Worm (Caenorhabditis elegans) whole organism, L2 larva: ENCODE results near the gene sdz-10.

Experiments
- C34F6.9 ChIP-seq: fragments of 150-350 bp; optimal IDR thresholded peaks from 2 replicates; lab custom pipeline; 2014; ENCODE audit warnings: missing biosample characterization, missing genetic modification characterization
- Y55F3AM.14 ChIP-seq: fragments of 200-800 bp; sonication (Bioruptor generic); optimal IDR thresholded peaks from 2 replicates; lab custom pipeline; 2018; ENCODE audit warnings: mild to moderate bottlenecking, missing genetic modification characterization, missing compliant biosample characterization
- ZK546.5 ChIP-seq: sonication (generic microtip); optimal IDR thresholded peaks from 2 replicates; lab custom pipeline; 2017; ENCODE audit warnings: missing biosample characterization, missing genetic modification characterization
- aly-2 ChIP-seq: fragments of 150-350 bp; optimal IDR thresholded peaks from 2 replicates; lab custom pipeline; 2014; ENCODE audit warnings: missing biosample characterization, missing genetic modification characterization
- ama-1 ChIP-seq: fragments of 150-350 bp; optimal IDR thresholded peaks from 2 replicates; lab custom pipeline; 2018; ENCODE audit warnings: inconsistent platforms
- blmp-1 ChIP-seq: sonication (generic microtip); optimal IDR thresholded peaks from 2 replicates; lab custom pipeline; 2017; ENCODE audit warnings: missing genetic modification characterization, mild to moderate bottlenecking, missing compliant biosample characterization, antibody characterized with exemption, moderate library complexity; ENCODE audit not compliant: insufficient read depth
- ceh-16 ChIP-seq: fragments of 150-350 bp; optimal IDR thresholded peaks from 2 replicates; lab custom pipeline; 2014; ENCODE audit warnings: missing biosample characterization, missing genetic modification characterization
- ceh-82 ChIP-seq: fragments of 150-350 bp; optimal IDR thresholded peaks from 2 replicates; lab custom pipeline; 2014; ENCODE audit warnings: missing biosample characterization, missing genetic modification characterization
- crh-2 ChIP-seq: sonication (generic microtip); optimal IDR thresholded peaks from 2 replicates; lab custom pipeline; 2017; ENCODE audit warnings: missing biosample characterization, missing genetic modification characterization
- elt-1 ChIP-seq: fragments of 150-350 bp; optimal IDR thresholded peaks from 2 replicates; lab custom pipeline; 2014; ENCODE audit warnings: missing biosample characterization, missing genetic modification characterization
- elt-3 ChIP-seq: sonication (generic microtip); optimal IDR thresholded peaks from 2 replicates; lab custom pipeline; 2017; ENCODE audit warnings: missing biosample characterization, missing genetic modification characterization
- gmeb-1 ChIP-seq: fragments of 150-350 bp; optimal IDR thresholded peaks from 2 replicates; lab custom pipeline; 2014; ENCODE audit warnings: missing biosample characterization, missing genetic modification characterization
- lin-13 ChIP-seq: fragments of 150-350 bp; optimal IDR thresholded peaks from 2 replicates; lab custom pipeline; 2014; ENCODE audit warnings: missing biosample characterization, missing genetic modification reagents, missing genetic modification characterization
- lin-39 ChIP-seq: fragments of 150-350 bp; optimal IDR thresholded peaks from 2 replicates; lab custom pipeline; 2014; ENCODE audit warnings: missing biosample characterization, missing genetic modification reagents, missing genetic modification characterization
- lsy-2 ChIP-seq, 2 experiments: fragments of 150-350 bp in 1 of 2; sonication (generic microtip) in 1 of 2; optimal IDR thresholded peaks; 2 replicates each; lab custom pipeline; 2014 to 2017; ENCODE audit warnings: missing biosample characterization in 2 of 2, missing genetic modification characterization in 2 of 2
- mab-5 ChIP-seq: fragments of 150-350 bp; optimal IDR thresholded peaks from 2 replicates; lab custom pipeline; 2014; ENCODE audit warnings: missing biosample characterization, missing genetic modification characterization
- mbf-1 ChIP-seq: sonication (generic microtip); optimal IDR thresholded peaks from 2 replicates; lab custom pipeline; 2017; ENCODE audit warnings: missing biosample characterization, missing genetic modification characterization
- mdl-1 ChIP-seq, 2 experiments: fragments of 150-350 bp in 1 of 2; sonication (generic microtip) in 1 of 2; optimal IDR thresholded peaks; 2 replicates each; lab custom pipeline; 2017; ENCODE audit warnings: missing biosample characterization in 2 of 2, missing genetic modification characterization in 2 of 2
- nhr-10 ChIP-seq: sonication (generic microtip); optimal IDR thresholded peaks from 2 replicates; lab custom pipeline; 2017; ENCODE audit warnings: missing biosample characterization, missing genetic modification characterization
- nhr-11 ChIP-seq: fragments of 150-350 bp; optimal IDR thresholded peaks from 2 replicates; lab custom pipeline; 2014; ENCODE audit warnings: missing biosample characterization, missing genetic modification characterization
- nhr-12 ChIP-seq: fragments of 150-350 bp; optimal IDR thresholded peaks from 2 replicates; lab custom pipeline; 2014; ENCODE audit warnings: missing biosample characterization, missing genetic modification characterization
- nhr-129 ChIP-seq: fragments of 150-350 bp; optimal IDR thresholded peaks from 2 replicates; lab custom pipeline; 2014; ENCODE audit warnings: missing biosample characterization, missing genetic modification characterization
- nhr-21 ChIP-seq: fragments of 150-350 bp; optimal IDR thresholded peaks from 2 replicates; lab custom pipeline; 2014; ENCODE audit warnings: missing biosample characterization, missing genetic modification characterization
- nhr-23 ChIP-seq: fragments of 150-350 bp; optimal IDR thresholded peaks from 2 replicates; lab custom pipeline; 2014; ENCODE audit warnings: missing biosample characterization, missing genetic modification reagents, missing genetic modification characterization
- nhr-237 ChIP-seq: fragments of 150-350 bp; optimal IDR thresholded peaks from 2 replicates; lab custom pipeline; 2014; ENCODE audit warnings: missing biosample characterization, missing genetic modification characterization
- nhr-25 ChIP-seq: fragments of 150-350 bp; sonication (generic microtip); optimal IDR thresholded peaks from 3 replicates; lab custom pipeline; 2014; ENCODE audit warnings: missing biosample characterization, missing genetic modification characterization
- nhr-6 ChIP-seq: fragments of 150-350 bp; optimal IDR thresholded peaks from 2 replicates; lab custom pipeline; 2014; ENCODE audit warnings: missing biosample characterization, missing genetic modification characterization
- nhr-77 ChIP-seq: fragments of 150-350 bp; optimal IDR thresholded peaks from 2 replicates; lab custom pipeline; 2014; ENCODE audit warnings: missing biosample characterization, missing genetic modification characterization
- sem-4 ChIP-seq: fragments of 150-350 bp; optimal IDR thresholded peaks from 2 replicates; lab custom pipeline; 2014; ENCODE audit warnings: missing biosample characterization, missing genetic modification reagents, missing genetic modification characterization
- skn-1 ChIP-seq: sonication (generic microtip); optimal IDR thresholded peaks from 2 replicates; lab custom pipeline; 2017; ENCODE audit warnings: missing biosample characterization, missing genetic modification characterization
- sma-3 ChIP-seq: sonication (generic microtip); optimal IDR thresholded peaks from 2 replicates; lab custom pipeline; 2016; ENCODE audit warnings: missing genetic modification reagents, missing genetic modification characterization, missing compliant biosample characterization
- sma-9 ChIP-seq, 2 experiments: fragments of 150-350 bp in 1 of 2; sonication (generic microtip) in 1 of 2; optimal IDR thresholded peaks; 2 replicates each; lab custom pipeline; 2014 to 2016; ENCODE audit warnings: missing genetic modification characterization in 2 of 2, mild to moderate bottlenecking in 1 of 2, missing biosample characterization in 1 of 2, missing compliant biosample characterization in 1 of 2, missing genetic modification reagents in 1 of 2, moderate library complexity in 1 of 2
- unc-39 ChIP-seq: fragments of 150-350 bp; optimal IDR thresholded peaks from 2 replicates; lab custom pipeline; 2014; ENCODE audit warnings: missing biosample characterization, missing genetic modification characterization
- unc-55 ChIP-seq: fragments of 150-350 bp; sonication (generic microtip); optimal IDR thresholded peaks from 3 replicates; lab custom pipeline; 2014; ENCODE audit warnings: missing biosample characterization, missing genetic modification reagents, missing genetic modification characterization
- unc-62 ChIP-seq: fragments of 150-350 bp; optimal IDR thresholded peaks from 2 replicates; lab custom pipeline; 2014; ENCODE audit warnings: missing biosample characterization, missing genetic modification reagents, missing genetic modification characterization
- ztf-1 ChIP-seq: fragments of 200-800 bp; sonication (Bioruptor generic); conservative IDR thresholded peaks from 2 replicates; pipeline ENCODE4 v1.3.6; 2022; ENCODE audit warnings: missing genetic modification characterization, missing compliant biosample characterization
- ztf-11 ChIP-seq: sonication (generic microtip); optimal IDR thresholded peaks from 2 replicates; lab custom pipeline; 2017; ENCODE audit warnings: missing biosample characterization, missing genetic modification characterization
- ztf-4 ChIP-seq: fragments of 150-350 bp; optimal IDR thresholded peaks from 2 replicates; lab custom pipeline; 2014; ENCODE audit warnings: missing biosample characterization, missing genetic modification characterization

Gene sdz-10

DNA sequence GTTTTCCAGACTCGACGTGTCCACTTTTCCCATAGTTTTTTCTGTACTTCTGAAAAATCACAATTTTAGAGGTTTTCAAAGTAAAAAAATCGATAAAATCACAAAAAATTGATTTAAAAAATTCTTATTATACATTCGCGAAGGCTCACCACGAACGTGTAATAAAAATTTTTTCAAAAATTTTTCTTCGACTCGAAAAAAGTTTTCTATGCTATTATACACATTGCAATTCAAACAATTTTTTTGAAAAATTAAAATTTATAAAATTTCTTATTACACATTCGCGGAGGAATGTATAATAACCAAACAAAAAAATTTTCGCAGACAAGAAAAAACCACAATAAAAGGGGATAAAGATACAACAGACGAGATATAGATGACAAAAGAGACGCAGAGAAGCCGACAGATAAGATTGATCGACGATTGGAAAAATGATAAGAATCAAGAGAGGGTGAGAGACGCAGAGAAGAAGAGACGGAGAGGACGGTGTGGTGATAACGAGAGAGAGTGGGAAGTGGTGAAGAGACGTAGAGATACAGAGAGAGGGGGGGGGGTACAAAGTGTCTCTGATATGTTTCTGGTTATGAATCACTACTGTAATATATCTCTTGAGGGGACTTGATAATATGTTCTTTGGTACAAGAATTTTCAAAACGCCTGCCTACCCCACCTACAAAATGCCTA lies 28.6 kb upstream of the sdz-10 start, which contains the start of gene nhr-119 (continued):
- peak; percentile 93 for TF ChIP-seq sma-9 (GFP tag; optimal IDR thresholded peaks at IDR 0.05; lab: Kevin White, UChicago)
- TF ChIP-seq sma-9 (tag; optimal IDR thresholded peaks at IDR 0.05; lab: Kevin White, UChicago), result no peak
- TF ChIP-seq C34F6.9 (tag; lab: Kevin White, UChicago), result peak; percentile 38
- TF ChIP-seq Y55F3AM.14 (GFP tag; lab: Kevin White, UChicago), result no peak
- peak; percentile 46 for TF ChIP-seq skn-1 (tag; lab: Kevin White, UChicago)
- TF ChIP-seq nhr-21, result peak; percentile 90
- TF ChIP-seq ztf-11 (tag; lab: Kevin White, UChicago), result no peak
- TF ChIP-seq gmeb-1 (tag; lab: Kevin White, UChicago), result peak; percentile 75
- TF ChIP-seq unc-62 (GFP tag; lab: Kevin White, UChicago), result peak; percentile 47
- peak; percentile 52 for TF ChIP-seq ztf-4 (tag; lab: Kevin White, UChicago)
- no peak for TF ChIP-seq nhr-12
- peak; percentile 53 to 65 for TF ChIP-seq mdl-1 (tag; optimal IDR thresholded peaks at IDR 0.05; lab: Kevin White, UChicago)

DNA sequence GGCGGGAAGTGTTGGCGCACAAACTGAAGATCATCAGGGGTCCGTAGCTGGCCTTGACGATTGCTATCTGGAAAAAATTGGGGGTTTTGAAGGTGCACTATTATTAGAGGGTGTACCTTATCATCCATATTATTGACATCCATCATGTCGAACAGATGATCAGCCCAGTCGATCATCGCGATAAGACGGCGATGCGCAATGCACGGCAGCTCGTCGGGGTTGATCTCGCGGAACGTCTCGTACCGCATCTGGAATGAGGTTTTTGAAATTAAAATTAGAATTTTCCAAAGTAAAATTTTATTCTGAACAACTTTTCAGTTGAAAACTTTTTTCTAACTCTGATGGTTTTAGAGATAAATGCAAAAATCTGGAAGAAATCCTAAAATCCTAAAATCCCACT lies 25.9 kb upstream of the sdz-10 start:
- TF ChIP-seq mdl-1 (tag; optimal IDR thresholded peaks at IDR 0.05; lab: Kevin White, UChicago), result no peak

DNA sequence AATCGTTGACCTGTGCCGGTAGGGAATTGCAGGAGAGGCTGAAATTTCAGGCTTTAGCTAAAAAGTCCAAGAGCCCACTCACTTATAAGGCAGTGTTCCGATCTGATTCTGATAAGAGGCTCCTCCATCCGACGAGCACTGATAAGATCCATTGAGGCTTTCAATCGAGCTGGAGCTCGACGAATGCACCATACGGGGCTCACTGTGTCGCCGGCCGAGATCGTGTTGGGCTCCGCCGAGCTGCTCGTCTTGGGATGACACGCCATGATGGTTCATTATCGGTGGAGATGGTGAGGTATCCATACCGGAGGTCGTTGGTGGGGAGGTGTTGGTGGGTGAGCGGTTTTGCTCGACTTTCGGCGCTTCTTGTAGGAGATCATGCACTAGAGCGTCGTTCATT lies 24.4 kb upstream of the sdz-10 start:
- TF ChIP-seq aly-2 (tag; lab: Kevin White, UChicago) (no peak), nhr-237 (no peak), unc-39 (tag; lab: Kevin White, UChicago) (no peak), crh-2 (no peak), lsy-2 (tag; optimal IDR thresholded peaks at IDR 0.05; lab: Kevin White, UChicago) (no peak), elt-1 (tag; lab: Kevin White, UChicago) (no peak), mdl-1 (tag; optimal IDR thresholded peaks at IDR 0.05; lab: Kevin White, UChicago) (no peak), skn-1 (tag; lab: Kevin White, UChicago) (no peak), nhr-6 (no peak), ZK546.5 (tag; lab: Kevin White, UChicago) (no peak)
- TF ChIP-seq, all 48 proteins: peak for 0

DNA sequence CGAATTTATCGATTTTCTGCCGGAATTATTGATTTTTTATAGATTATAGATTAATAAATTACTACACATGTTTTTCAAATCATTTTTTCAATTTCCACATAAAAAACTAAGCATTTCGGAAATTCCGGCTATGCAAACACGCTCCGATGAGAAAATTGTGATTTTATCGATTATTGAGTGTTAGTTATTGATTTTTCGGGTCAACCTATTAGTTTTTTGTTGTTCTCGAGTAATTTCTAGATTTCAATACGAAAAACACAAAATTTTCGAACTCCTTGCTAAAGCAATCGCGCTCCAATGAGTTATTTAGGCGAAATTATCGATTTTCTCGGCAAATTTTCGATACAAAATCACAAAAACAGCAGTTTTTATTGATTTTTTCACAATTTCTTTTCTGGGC lies 23.3 kb upstream of the sdz-10 start:
- TF ChIP-seq Y55F3AM.14 (GFP tag; lab: Kevin White, UChicago) (no peak), sma-3 (no peak), nhr-11 (tag; lab: Kevin White, UChicago) (no peak), nhr-21 (no peak), mab-5 (tag; lab: Kevin White, UChicago) (no peak), gmeb-1 (tag; lab: Kevin White, UChicago) (no peak)
- TF ChIP-seq, all 48 proteins: peak for 0

DNA sequence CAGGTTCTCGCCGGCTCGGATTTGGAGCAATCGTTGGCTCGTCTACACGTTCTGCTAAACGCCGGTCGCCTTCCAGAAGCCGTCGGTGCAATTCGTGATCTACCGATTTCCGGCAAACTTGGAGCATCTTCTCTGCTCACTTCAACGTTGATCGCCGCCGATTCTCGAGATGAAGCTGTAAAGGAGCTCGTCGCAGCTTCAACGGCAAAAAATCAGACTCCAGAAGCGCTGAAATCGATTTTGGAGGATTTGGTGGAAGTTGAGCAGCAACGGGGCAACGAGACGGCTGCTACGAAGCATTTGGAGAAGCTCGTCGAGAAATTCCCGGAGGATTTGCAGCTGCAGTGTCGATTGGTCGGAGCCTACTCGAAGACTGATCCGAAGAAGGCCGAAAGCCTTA lies 19.6 kb upstream of the sdz-10 start:
- TF ChIP-seq ama-1 (lab: Kevin White, UChicago), result no peak
- no peak for TF ChIP-seq Y55F3AM.14 (GFP tag; lab: Kevin White, UChicago)
- no peak for TF ChIP-seq nhr-12
- TF ChIP-seq elt-3 (tag; lab: Kevin White, UChicago), result no peak
- TF ChIP-seq ceh-16 (tag; lab: Kevin White, UChicago), result no peak
- TF ChIP-seq mbf-1 (tag; lab: Kevin White, UChicago), result no peak
- no peak for TF ChIP-seq ztf-1 (GFP tag; lab: Robert Waterston, UW)
- TF ChIP-seq mdl-1 (tag; optimal IDR thresholded peaks at IDR 0.05; lab: Kevin White, UChicago), result no peak
- TF ChIP-seq nhr-10, result no peak
- TF ChIP-seq unc-55, result no peak
- TF ChIP-seq, all 48 proteins: peak for 0

DNA sequence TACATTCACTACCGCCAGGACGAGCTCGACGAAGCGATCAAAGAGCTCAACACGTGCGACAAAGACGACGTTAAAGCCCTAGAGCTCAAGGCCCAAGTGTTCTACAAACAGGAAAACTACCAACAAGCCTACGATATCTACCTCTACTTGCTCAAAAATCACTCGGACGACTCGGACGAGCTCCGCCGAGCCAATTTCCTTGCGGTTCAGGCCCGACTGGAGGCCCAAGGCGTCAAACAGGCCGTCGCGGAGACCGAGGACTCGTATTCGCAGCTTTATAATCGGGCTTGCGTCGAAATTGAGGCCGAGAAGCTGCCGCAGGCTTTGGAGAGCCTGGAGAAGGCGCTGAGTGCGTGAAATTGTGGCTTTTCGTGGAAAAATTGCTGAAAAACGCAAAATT lies 15.8 kb upstream of the sdz-10 start:
- TF ChIP-seq lin-39 (tag; lab: Kevin White, UChicago), result no peak
- no peak for TF ChIP-seq elt-3 (tag; lab: Kevin White, UChicago)
- no peak for TF ChIP-seq nhr-129 (tag; lab: Kevin White, UChicago)
- no peak for TF ChIP-seq ztf-11 (tag; lab: Kevin White, UChicago)
- no peak for TF ChIP-seq ztf-1 (GFP tag; lab: Robert Waterston, UW)
- no peak for TF ChIP-seq unc-55
- TF ChIP-seq ceh-16 (tag; lab: Kevin White, UChicago), result no peak
- TF ChIP-seq elt-1 (tag; lab: Kevin White, UChicago), result no peak
- no peak for TF ChIP-seq nhr-77
- TF ChIP-seq lin-13 (GFP tag; lab: Kevin White, UChicago), result no peak
- no peak for TF ChIP-seq nhr-25 (tag; lab: Kevin White, UChicago)
- no peak for TF ChIP-seq sma-9 (GFP tag; optimal IDR thresholded peaks at IDR 0.05; lab: Kevin White, UChicago)
- no peak for TF ChIP-seq sma-9 (tag; optimal IDR thresholded peaks at IDR 0.05; lab: Kevin White, UChicago)
- TF ChIP-seq ceh-82 (tag; lab: Kevin White, UChicago), result no peak
- TF ChIP-seq unc-62 (GFP tag; lab: Kevin White, UChicago), result no peak
- TF ChIP-seq mdl-1 (tag; optimal IDR thresholded peaks at IDR 0.05; lab: Kevin White, UChicago), result no peak
- no peak for TF ChIP-seq blmp-1 (tag; lab: Kevin White, UChicago)
- TF ChIP-seq nhr-23, result no peak
- TF ChIP-seq mab-5 (tag; lab: Kevin White, UChicago), result no peak
- no peak for TF ChIP-seq sem-4 (tag; lab: Kevin White, UChicago)
- TF ChIP-seq nhr-10, result no peak
- TF ChIP-seq, all 48 proteins: peak for 0
